Worm (Caenorhabditis elegans) whole organism, L2 larva: ENCODE data around the gene C51E3.6.

ENCODE experiments used
- F13H6.1 ChIP-seq: sonication (generic microtip); optimal IDR thresholded peaks from 2 replicates; lab custom pipeline; 2016; ENCODE audit warnings: missing genetic modification characterization, missing compliant biosample characterization
- R02D3.7 ChIP-seq: fragments of 150-350 bp; optimal IDR thresholded peaks from 2 replicates; lab custom pipeline; 2014; ENCODE audit warnings: missing biosample characterization, missing genetic modification characterization
- Y55F3AM.14 ChIP-seq: fragments of 200-800 bp; sonication (Bioruptor generic); optimal IDR thresholded peaks from 2 replicates; lab custom pipeline; 2018; ENCODE audit warnings: mild to moderate bottlenecking, missing genetic modification characterization, missing compliant biosample characterization
- ZK546.5 ChIP-seq: sonication (generic microtip); optimal IDR thresholded peaks from 2 replicates; lab custom pipeline; 2017; ENCODE audit warnings: missing biosample characterization, missing genetic modification characterization
- alr-1 ChIP-seq: fragments of 150-350 bp; optimal IDR thresholded peaks from 2 replicates; lab custom pipeline; 2014; ENCODE audit warnings: missing biosample characterization, missing genetic modification characterization
- ama-1 ChIP-seq: fragments of 150-350 bp; optimal IDR thresholded peaks from 2 replicates; lab custom pipeline; 2018; ENCODE audit warnings: inconsistent platforms
- blmp-1 ChIP-seq: sonication (generic microtip); optimal IDR thresholded peaks from 2 replicates; lab custom pipeline; 2017; ENCODE audit warnings: missing genetic modification characterization, mild to moderate bottlenecking, missing compliant biosample characterization, antibody characterized with exemption, moderate library complexity; ENCODE audit not compliant: insufficient read depth
- ceh-16 ChIP-seq: fragments of 150-350 bp; optimal IDR thresholded peaks from 2 replicates; lab custom pipeline; 2014; ENCODE audit warnings: missing biosample characterization, missing genetic modification characterization
- ceh-82 ChIP-seq: fragments of 150-350 bp; optimal IDR thresholded peaks from 2 replicates; lab custom pipeline; 2014; ENCODE audit warnings: missing biosample characterization, missing genetic modification characterization
- crh-2 ChIP-seq: sonication (generic microtip); optimal IDR thresholded peaks from 2 replicates; lab custom pipeline; 2017; ENCODE audit warnings: missing biosample characterization, missing genetic modification characterization
- dmd-4 ChIP-seq: sonication (generic microtip); optimal IDR thresholded peaks from 2 replicates; lab custom pipeline; 2017; ENCODE audit warnings: missing biosample characterization, missing genetic modification characterization
- elt-1 ChIP-seq: fragments of 150-350 bp; optimal IDR thresholded peaks from 2 replicates; lab custom pipeline; 2014; ENCODE audit warnings: missing biosample characterization, missing genetic modification characterization
- elt-3 ChIP-seq: sonication (generic microtip); optimal IDR thresholded peaks from 2 replicates; lab custom pipeline; 2017; ENCODE audit warnings: missing biosample characterization, missing genetic modification characterization
- fos-1 ChIP-seq: fragments of 150-350 bp; optimal IDR thresholded peaks from 2 replicates; lab custom pipeline; 2014; ENCODE audit warnings: missing biosample characterization, missing genetic modification characterization
- gmeb-1 ChIP-seq: fragments of 150-350 bp; optimal IDR thresholded peaks from 2 replicates; lab custom pipeline; 2014; ENCODE audit warnings: missing biosample characterization, missing genetic modification characterization
- lin-13 ChIP-seq: fragments of 150-350 bp; optimal IDR thresholded peaks from 2 replicates; lab custom pipeline; 2014; ENCODE audit warnings: missing biosample characterization, missing genetic modification reagents, missing genetic modification characterization
- lin-39 ChIP-seq: fragments of 150-350 bp; optimal IDR thresholded peaks from 2 replicates; lab custom pipeline; 2014; ENCODE audit warnings: missing biosample characterization, missing genetic modification reagents, missing genetic modification characterization
- lsy-2 ChIP-seq, 2 experiments: fragments of 150-350 bp in 1 of 2; sonication (generic microtip) in 1 of 2; optimal IDR thresholded peaks; 2 replicates each; lab custom pipeline; 2014 to 2017; ENCODE audit warnings: missing biosample characterization in 2 of 2, missing genetic modification characterization in 2 of 2
- mab-5 ChIP-seq: fragments of 150-350 bp; optimal IDR thresholded peaks from 2 replicates; lab custom pipeline; 2014; ENCODE audit warnings: missing biosample characterization, missing genetic modification characterization
- mbf-1 ChIP-seq: sonication (generic microtip); optimal IDR thresholded peaks from 2 replicates; lab custom pipeline; 2017; ENCODE audit warnings: missing biosample characterization, missing genetic modification characterization
- mdl-1 ChIP-seq, 2 experiments: fragments of 150-350 bp in 1 of 2; sonication (generic microtip) in 1 of 2; optimal IDR thresholded peaks; 2 replicates each; lab custom pipeline; 2017; ENCODE audit warnings: missing biosample characterization in 2 of 2, missing genetic modification characterization in 2 of 2
- nhr-12 ChIP-seq: fragments of 150-350 bp; optimal IDR thresholded peaks from 2 replicates; lab custom pipeline; 2014; ENCODE audit warnings: missing biosample characterization, missing genetic modification characterization
- nhr-129 ChIP-seq: fragments of 150-350 bp; optimal IDR thresholded peaks from 2 replicates; lab custom pipeline; 2014; ENCODE audit warnings: missing biosample characterization, missing genetic modification characterization
- nhr-21 ChIP-seq: fragments of 150-350 bp; optimal IDR thresholded peaks from 2 replicates; lab custom pipeline; 2014; ENCODE audit warnings: missing biosample characterization, missing genetic modification characterization
- nhr-23 ChIP-seq: fragments of 150-350 bp; optimal IDR thresholded peaks from 2 replicates; lab custom pipeline; 2014; ENCODE audit warnings: missing biosample characterization, missing genetic modification reagents, missing genetic modification characterization
- nhr-237 ChIP-seq: fragments of 150-350 bp; optimal IDR thresholded peaks from 2 replicates; lab custom pipeline; 2014; ENCODE audit warnings: missing biosample characterization, missing genetic modification characterization
- nhr-25 ChIP-seq: fragments of 150-350 bp; sonication (generic microtip); optimal IDR thresholded peaks from 3 replicates; lab custom pipeline; 2014; ENCODE audit warnings: missing biosample characterization, missing genetic modification characterization
- nhr-6 ChIP-seq: fragments of 150-350 bp; optimal IDR thresholded peaks from 2 replicates; lab custom pipeline; 2014; ENCODE audit warnings: missing biosample characterization, missing genetic modification characterization
- nhr-77 ChIP-seq: fragments of 150-350 bp; optimal IDR thresholded peaks from 2 replicates; lab custom pipeline; 2014; ENCODE audit warnings: missing biosample characterization, missing genetic modification characterization
- peb-1 ChIP-seq: fragments of 150-350 bp; optimal IDR thresholded peaks from 2 replicates; lab custom pipeline; 2014; ENCODE audit warnings: missing biosample characterization, missing genetic modification characterization
- skn-1 ChIP-seq: sonication (generic microtip); optimal IDR thresholded peaks from 2 replicates; lab custom pipeline; 2017; ENCODE audit warnings: missing biosample characterization, missing genetic modification characterization
- sma-3 ChIP-seq: sonication (generic microtip); optimal IDR thresholded peaks from 2 replicates; lab custom pipeline; 2016; ENCODE audit warnings: missing genetic modification reagents, missing genetic modification characterization, missing compliant biosample characterization
- sma-9 ChIP-seq, 2 experiments: fragments of 150-350 bp in 1 of 2; sonication (generic microtip) in 1 of 2; optimal IDR thresholded peaks; 2 replicates each; lab custom pipeline; 2014 to 2016; ENCODE audit warnings: missing genetic modification characterization in 2 of 2, mild to moderate bottlenecking in 1 of 2, missing biosample characterization in 1 of 2, missing compliant biosample characterization in 1 of 2, missing genetic modification reagents in 1 of 2, moderate library complexity in 1 of 2
- snpc-4 ChIP-seq: fragments of 150-350 bp; optimal IDR thresholded peaks from 2 replicates; lab custom pipeline; 2014; ENCODE audit warnings: missing biosample characterization, missing genetic modification characterization
- unc-55 ChIP-seq: fragments of 150-350 bp; sonication (generic microtip); optimal IDR thresholded peaks from 3 replicates; lab custom pipeline; 2014; ENCODE audit warnings: missing biosample characterization, missing genetic modification reagents, missing genetic modification characterization
- unc-62 ChIP-seq: fragments of 150-350 bp; optimal IDR thresholded peaks from 2 replicates; lab custom pipeline; 2014; ENCODE audit warnings: missing biosample characterization, missing genetic modification reagents, missing genetic modification characterization
- ztf-1 ChIP-seq: fragments of 200-800 bp; sonication (Bioruptor generic); conservative IDR thresholded peaks from 2 replicates; pipeline ENCODE4 v1.3.6; 2022; ENCODE audit warnings: missing genetic modification characterization, missing compliant biosample characterization
- ztf-11 ChIP-seq: sonication (generic microtip); optimal IDR thresholded peaks from 2 replicates; lab custom pipeline; 2017; ENCODE audit warnings: missing biosample characterization, missing genetic modification characterization
- ztf-4 ChIP-seq: fragments of 150-350 bp; optimal IDR thresholded peaks from 2 replicates; lab custom pipeline; 2014; ENCODE audit warnings: missing biosample characterization, missing genetic modification characterization

Gene C51E3.6

DNA sequence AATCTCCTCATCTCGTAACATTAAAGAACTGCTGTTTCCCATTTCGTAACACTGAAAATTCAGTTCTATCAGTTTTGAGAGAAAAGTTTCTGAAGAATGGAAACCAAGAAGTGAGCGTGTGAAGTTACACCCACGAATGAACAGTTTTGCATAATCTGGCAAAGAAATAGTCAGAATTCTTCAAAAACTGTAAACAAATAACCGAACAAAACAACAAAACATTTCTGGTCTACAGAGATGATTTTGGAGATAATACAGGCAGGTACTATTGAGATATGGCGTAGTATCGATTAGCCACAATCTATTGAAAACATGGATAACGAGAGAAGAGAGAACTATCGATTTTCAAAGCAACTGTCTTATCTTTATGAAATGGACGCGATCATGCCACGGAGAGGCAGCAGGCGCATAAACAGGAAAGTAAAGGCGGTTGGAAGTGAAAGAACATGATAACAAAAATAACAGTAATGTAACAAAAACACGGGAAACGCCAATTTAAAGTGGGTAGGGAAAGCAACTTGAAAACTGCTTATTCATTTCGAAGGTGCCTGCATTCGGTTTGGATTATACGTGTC, 37.3 kb upstream of the C51E3.6 start, which contains the start of gene chpf-1:
TSS of gene chpf-1 (minus strand) at position 51 of the 575 bp plus-strand sequence.
- TF ChIP-seq ZK546.5 (tag; lab: Kevin White, UChicago) (no peak), skn-1 (tag; lab: Kevin White, UChicago) (no peak), unc-55 (GFP tag; lab: Kevin White, UChicago) (no peak), mab-5 (no peak), blmp-1 (tag; lab: Kevin White, UChicago) (peak; percentile 59), alr-1 (tag; lab: Kevin White, UChicago) (no peak), nhr-23 (tag; lab: Kevin White, UChicago) (no peak), nhr-25 (tag; lab: Kevin White, UChicago) (no peak), F13H6.1 (tag; lab: Kevin White, UChicago) (no peak), lin-13 (GFP tag; lab: Kevin White, UChicago) (no peak), peb-1 (tag; lab: Kevin White, UChicago) (no peak), elt-1 (tag; lab: Kevin White, UChicago) (no peak), nhr-6 (tag; lab: Kevin White, UChicago) (no peak), crh-2 (peak; percentile 76), nhr-77 (tag; lab: Kevin White, UChicago) (no peak), elt-3 (tag; lab: Kevin White, UChicago) (no peak), ama-1 (lab: Kevin White, UChicago) (peak; percentile 17), snpc-4 (no peak), lsy-2 (tag; optimal IDR thresholded peaks at IDR 0.05; lab: Kevin White, UChicago) (peak in 1 of 2 experiments; percentile 0), sma-9 (GFP tag; optimal IDR thresholded peaks at IDR 0.05; lab: Kevin White, UChicago) (peak; percentile 2), sma-9 (tag; optimal IDR thresholded peaks at IDR 0.05; lab: Kevin White, UChicago) (no peak), unc-62 (GFP tag; lab: Kevin White, UChicago) (no peak), lin-39 (tag; lab: Kevin White, UChicago) (no peak), fos-1 (tag; lab: Kevin White, UChicago) (peak; percentile 70), R02D3.7 (no peak), ztf-1 (GFP tag; lab: Robert Waterston, UW) (no peak), ceh-16 (tag; lab: Kevin White, UChicago) (no peak), mdl-1 (tag; optimal IDR thresholded peaks at IDR 0.05; lab: Kevin White, UChicago) (no peak), dmd-4 (tag; lab: Kevin White, UChicago) (no peak), nhr-21 (tag; lab: Kevin White, UChicago) (no peak), ztf-4 (no peak), nhr-129 (tag; lab: Kevin White, UChicago) (peak; percentile 14), gmeb-1 (tag; lab: Kevin White, UChicago) (no peak), ceh-82 (tag; lab: Kevin White, UChicago) (no peak), nhr-237 (tag; lab: Kevin White, UChicago) (no peak)
- TF ChIP-seq, all 48 proteins: peak for 7

DNA sequence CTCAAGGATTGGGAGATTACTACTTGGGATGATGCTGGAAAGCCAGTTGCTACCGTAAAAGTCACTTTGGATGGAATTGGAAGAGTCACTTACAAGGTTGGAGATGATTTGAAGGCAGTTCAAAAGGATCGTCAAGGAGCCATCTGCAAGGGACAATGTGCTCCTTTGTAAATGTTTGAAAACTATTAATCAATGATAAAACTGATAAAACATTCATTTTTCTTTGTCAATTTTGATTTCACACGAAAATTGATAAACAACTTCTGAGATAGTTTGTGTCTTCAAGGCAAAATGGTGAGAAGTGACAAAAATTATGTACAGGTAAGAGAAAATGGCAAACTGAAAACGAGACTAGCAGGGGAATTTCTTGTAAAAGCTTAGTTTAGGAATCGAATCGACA, 36.1 kb upstream of the C51E3.6 start:
- TF ChIP-seq nhr-12 (tag; lab: Kevin White, UChicago) (no peak), mdl-1 (tag; optimal IDR thresholded peaks at IDR 0.05; lab: Kevin White, UChicago) (no peak), fos-1 (tag; lab: Kevin White, UChicago) (no peak), nhr-23 (tag; lab: Kevin White, UChicago) (no peak), F13H6.1 (tag; lab: Kevin White, UChicago) (no peak), ama-1 (lab: Kevin White, UChicago) (no peak), ZK546.5 (tag; lab: Kevin White, UChicago) (no peak), R02D3.7 (no peak), mbf-1 (tag; lab: Kevin White, UChicago) (no peak), gmeb-1 (tag; lab: Kevin White, UChicago) (no peak), elt-1 (tag; lab: Kevin White, UChicago) (no peak), Y55F3AM.14 (no peak), lin-13 (GFP tag; lab: Kevin White, UChicago) (no peak), ztf-4 (no peak), sma-9 (GFP tag; optimal IDR thresholded peaks at IDR 0.05; lab: Kevin White, UChicago) (no peak), sma-9 (tag; optimal IDR thresholded peaks at IDR 0.05; lab: Kevin White, UChicago) (no peak)

DNA sequence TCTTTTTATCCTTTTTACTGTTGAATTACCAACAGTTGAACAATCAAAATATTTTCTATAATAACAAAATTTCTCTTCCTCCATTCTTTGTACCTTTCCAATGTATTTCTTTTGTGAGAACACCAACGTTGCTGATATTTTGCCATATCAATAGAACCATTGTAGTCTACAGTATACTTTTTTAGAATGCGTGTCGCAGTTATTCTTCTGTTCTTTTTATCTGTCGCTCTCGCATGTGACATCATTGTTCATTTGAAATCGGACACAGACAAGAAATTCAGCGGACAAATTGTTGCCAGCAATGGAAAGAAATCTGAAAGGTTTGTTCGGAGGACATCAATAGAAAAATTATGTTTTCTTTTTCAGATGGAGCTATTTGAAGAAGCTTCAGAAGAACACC, 35.6 kb upstream of the C51E3.6 start, which contains the start of gene ZK856.7:
TSS of gene ZK856.7 (plus strand) at position 186 of the 400 bp plus-strand sequence.
- TF ChIP-seq lin-39 (tag; lab: Kevin White, UChicago) = no peak
- TF ChIP-seq crh-2 = peak; percentile 37
- TF ChIP-seq mab-5 = no peak
- TF ChIP-seq nhr-237 (tag; lab: Kevin White, UChicago) = no peak
- TF ChIP-seq blmp-1 (tag; lab: Kevin White, UChicago) = no peak
- TF ChIP-seq sma-3 = no peak
- TF ChIP-seq lsy-2 (tag; optimal IDR thresholded peaks at IDR 0.05; lab: Kevin White, UChicago) = peak in 1 of 2 experiments; percentile 11
- TF ChIP-seq R02D3.7 = no peak
- TF ChIP-seq ztf-11 (tag; lab: Kevin White, UChicago) = no peak
- peak; percentile 25 for TF ChIP-seq nhr-25 (tag; lab: Kevin White, UChicago)
